Worm (Caenorhabditis elegans) whole organism, late embryonic: ENCODE results near the gene got-2.2.

Experiments
- K02D7.2 ChIP-seq: sonication (generic microtip); optimal IDR thresholded peaks from 2 replicates; lab custom pipeline; 2017; ENCODE audit warnings: mild to moderate bottlenecking, missing genetic modification characterization, missing compliant biosample characterization
- T23F11.4 ChIP-seq: fragments of 200-800 bp; sonication (Bioruptor generic); optimal IDR thresholded peaks from 2 replicates; lab custom pipeline; 2018; ENCODE audit warnings: mild to moderate bottlenecking, missing genetic modification characterization, missing compliant biosample characterization
- Y22D7AL.16 ChIP-seq: sonication (generic microtip); optimal IDR thresholded peaks from 2 replicates; lab custom pipeline; 2016; ENCODE audit warnings: missing genetic modification characterization, missing compliant biosample characterization
- ama-1 ChIP-seq: fragments of 150-350 bp; optimal IDR thresholded peaks from 2 replicates; lab custom pipeline; 2014
- ceh-14 ChIP-seq: sonication (generic microtip); optimal IDR thresholded peaks from 2 replicates; lab custom pipeline; 2016; ENCODE audit warnings: missing genotype, missing genetic modification characterization, missing compliant biosample characterization
- ceh-2 ChIP-seq: sonication (generic microtip); optimal IDR thresholded peaks from 2 replicates; lab custom pipeline; 2016; ENCODE audit warnings: missing genotype, missing genetic modification characterization, missing compliant biosample characterization
- ceh-30 ChIP-seq: fragments of 150-350 bp; optimal IDR thresholded peaks from 2 replicates; lab custom pipeline; 2014; ENCODE audit warnings: missing biosample characterization, missing genetic modification characterization
- ceh-31 ChIP-seq: sonication (generic microtip); optimal IDR thresholded peaks from 2 replicates; lab custom pipeline; 2016; ENCODE audit warnings: missing genetic modification characterization, missing compliant biosample characterization
- ceh-45 ChIP-seq: fragments of 200-800 bp; sonication (Bioruptor generic); IDR thresholded peaks from 2 replicates; pipeline ENCODE4 v1.3.6; 2022; ENCODE audit warnings: missing genetic modification reagents, missing genetic modification characterization, missing compliant biosample characterization
- che-1 ChIP-seq: sonication (generic microtip); optimal IDR thresholded peaks from 2 replicates; lab custom pipeline; 2016; ENCODE audit warnings: mild to moderate bottlenecking, missing genetic modification characterization, missing compliant biosample characterization
- dmd-4 ChIP-seq: sonication (generic microtip); optimal IDR thresholded peaks from 2 replicates; lab custom pipeline; 2016; ENCODE audit warnings: borderline replicate concordance, missing genetic modification characterization, missing compliant biosample characterization
- elt-2 ChIP-seq: sonication (generic microtip); optimal IDR thresholded peaks from 2 replicates; lab custom pipeline; 2016; ENCODE audit warnings: missing genetic modification reagents, missing genetic modification characterization, missing compliant biosample characterization
- elt-4 ChIP-seq: sonication (generic microtip); optimal IDR thresholded peaks from 2 replicates; lab custom pipeline; 2016; ENCODE audit warnings: missing genetic modification characterization, missing compliant biosample characterization
- ets-4 ChIP-seq: sonication (generic microtip); optimal IDR thresholded peaks from 2 replicates; lab custom pipeline; 2016; ENCODE audit warnings: missing genetic modification characterization, missing compliant biosample characterization
- fkh-6 ChIP-seq: sonication (generic microtip); optimal IDR thresholded peaks from 2 replicates; lab custom pipeline; 2016; ENCODE audit warnings: missing genetic modification characterization, missing compliant biosample characterization
- hlh-13 ChIP-seq: fragments of 200-800 bp; sonication (Bioruptor generic); optimal IDR thresholded peaks from 2 replicates; lab custom pipeline; 2018; ENCODE audit warnings: mild to moderate bottlenecking, missing genetic modification characterization, missing compliant biosample characterization
- hlh-8 ChIP-seq: sonication (generic microtip); optimal IDR thresholded peaks from 2 replicates; lab custom pipeline; 2016; ENCODE audit warnings: missing genotype, missing genetic modification characterization, missing compliant biosample characterization
- lim-6 ChIP-seq: sonication (generic microtip); optimal IDR thresholded peaks from 2 replicates; lab custom pipeline; 2016; ENCODE audit warnings: missing genetic modification characterization, missing compliant biosample characterization
- lin-11 ChIP-seq: fragments of 200-800 bp; sonication (Bioruptor generic); optimal IDR thresholded peaks from 2 replicates; lab custom pipeline; 2018; ENCODE audit warnings: mild to moderate bottlenecking, missing genetic modification characterization, missing compliant biosample characterization
- nhr-11 ChIP-seq: fragments of 150-350 bp; optimal IDR thresholded peaks from 2 replicates; lab custom pipeline; 2014; ENCODE audit warnings: missing biosample characterization, missing genetic modification characterization
- nhr-232 ChIP-seq: sonication (generic microtip); optimal IDR thresholded peaks from 2 replicates; lab custom pipeline; 2016; ENCODE audit warnings: missing genetic modification characterization, missing compliant biosample characterization
- npax-4 ChIP-seq: sonication (generic microtip); optimal IDR thresholded peaks from 2 replicates; lab custom pipeline; 2016; ENCODE audit warnings: missing genetic modification characterization, missing compliant biosample characterization
- pag-3 ChIP-seq: sonication (generic microtip); optimal IDR thresholded peaks from 2 replicates; lab custom pipeline; 2016; ENCODE audit warnings: missing compliant biosample characterization, missing genetic modification characterization, borderline replicate concordance
- pat-9 ChIP-seq: fragments of 200-800 bp; sonication (Bioruptor generic); optimal IDR thresholded peaks from 2 replicates; lab custom pipeline; 2018; ENCODE audit warnings: mild to moderate bottlenecking, missing genetic modification characterization, moderate library complexity, missing compliant biosample characterization
- pha-2 ChIP-seq: sonication (generic microtip); optimal IDR thresholded peaks from 2 replicates; lab custom pipeline; 2017; ENCODE audit warnings: mild to moderate bottlenecking, missing genetic modification characterization, missing compliant biosample characterization
- pha-4 ChIP-seq: fragments of 150-350 bp; optimal IDR thresholded peaks from 2 replicates; lab custom pipeline; 2018; ENCODE audit warnings: missing biosample characterization, missing genetic modification reagents, missing genetic modification characterization
- pqm-1 ChIP-seq: sonication (generic microtip); optimal IDR thresholded peaks from 2 replicates; lab custom pipeline; 2016; ENCODE audit warnings: missing genetic modification characterization, missing compliant biosample characterization
- ref-2 ChIP-seq: sonication (generic microtip); optimal IDR thresholded peaks from 2 replicates; lab custom pipeline; 2016; ENCODE audit warnings: missing genetic modification characterization, missing compliant biosample characterization
- rnt-1 ChIP-seq: sonication (generic microtip); optimal IDR thresholded peaks from 2 replicates; lab custom pipeline; 2016; ENCODE audit warnings: missing genetic modification characterization, missing compliant biosample characterization
- sdc-2 ChIP-seq: sonication (generic microtip); optimal IDR thresholded peaks from 2 replicates; lab custom pipeline; 2016; ENCODE audit warnings: missing genotype, missing genetic modification characterization, missing compliant biosample characterization
- sox-2 ChIP-seq: fragments of 200-800 bp; sonication (Bioruptor generic); IDR thresholded peaks from 2 replicates; pipeline ENCODE4 v1.3.6; 2022; ENCODE audit warnings: missing genetic modification reagents, missing genetic modification characterization, missing compliant biosample characterization
- syd-9 ChIP-seq: sonication (generic microtip); optimal IDR thresholded peaks from 2 replicates; lab custom pipeline; 2016; ENCODE audit warnings: mild to moderate bottlenecking, missing genetic modification characterization, moderate library complexity, missing compliant biosample characterization
- tbx-2 ChIP-seq: sonication (generic microtip); optimal IDR thresholded peaks from 2 replicates; lab custom pipeline; 2016; ENCODE audit warnings: missing genetic modification characterization, missing compliant biosample characterization
- tbx-7 ChIP-seq: sonication (generic microtip); optimal IDR thresholded peaks from 2 replicates; lab custom pipeline; 2016; ENCODE audit warnings: missing genotype, missing genetic modification characterization, missing compliant biosample characterization
- unc-3 ChIP-seq, 2 experiments: fragments of 200-800 bp in 1 of 2; sonication (Bioruptor generic) in 1 of 2; sonication (generic microtip) in 1 of 2; conservative IDR thresholded peaks in 1 of 2; optimal IDR thresholded peaks in 1 of 2; 2 replicates each; pipeline versions ENCODE4 v1.3.6 to Lab custom; 2016 to 2022; ENCODE audit warnings: missing compliant biosample characterization in 2 of 2, missing genetic modification characterization in 2 of 2, missing genetic modification reagents in 1 of 2
- unc-42 ChIP-seq: sonication (generic microtip); optimal IDR thresholded peaks from 2 replicates; lab custom pipeline; 2016; ENCODE audit warnings: missing genotype, missing genetic modification characterization, missing compliant biosample characterization
- unc-55 ChIP-seq: sonication (generic microtip); optimal IDR thresholded peaks from 2 replicates; lab custom pipeline; 2017; ENCODE audit warnings: missing biosample characterization, missing genetic modification reagents, missing genetic modification characterization
- zip-5 ChIP-seq: sonication (generic microtip); optimal IDR thresholded peaks from 2 replicates; lab custom pipeline; 2016; ENCODE audit warnings: missing genetic modification characterization, missing compliant biosample characterization
- ztf-16 ChIP-seq: sonication (generic microtip); optimal IDR thresholded peaks from 2 replicates; lab custom pipeline; 2017; ENCODE audit warnings: missing genetic modification characterization, missing compliant biosample characterization

The got-2.2 gene

DNA sequence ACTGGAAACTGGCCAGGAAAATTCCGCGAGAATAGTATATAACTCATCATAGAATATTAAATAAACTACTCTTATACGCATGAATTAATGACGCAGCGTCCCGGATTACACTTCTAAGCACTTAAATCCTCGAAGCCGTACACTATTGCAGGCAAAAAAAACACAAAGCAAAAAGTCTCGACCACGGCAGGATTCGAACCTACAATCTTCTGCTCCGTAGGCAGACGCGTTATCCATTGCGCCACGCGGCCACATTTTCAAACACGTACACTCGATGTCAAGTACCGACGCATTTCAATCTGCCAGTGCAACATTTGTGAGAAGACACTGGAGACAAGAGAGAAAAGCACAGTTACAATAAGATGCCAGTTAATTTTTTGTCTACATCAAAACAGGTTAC lies 20.9 kb upstream of the got-2.2 start (continued):
- TF ChIP-seq pag-3 (tag; lab: Kevin White, UChicago) (no peak), pat-9 (peak; percentile 12), unc-42 (tag; lab: Kevin White, UChicago) (no peak), nhr-11 (tag; lab: Kevin White, UChicago) (no peak), pha-2 (tag; lab: Kevin White, UChicago) (no peak), tbx-7 (tag; lab: Kevin White, UChicago) (no peak), pqm-1 (no peak), che-1 (tag; lab: Kevin White, UChicago) (peak; percentile 62), syd-9 (tag; lab: Kevin White, UChicago) (peak; percentile 52), T23F11.4 (peak; percentile 53), sox-2 (no peak), ceh-14 (tag; lab: Kevin White, UChicago) (peak; percentile 45), K02D7.2 (tag; lab: Kevin White, UChicago) (no peak), unc-55 (no peak), ceh-2 (tag; lab: Kevin White, UChicago) (no peak), pha-4 (tag; lab: Kevin White, UChicago) (no peak), dmd-4 (tag; lab: Kevin White, UChicago) (no peak), elt-4 (tag; lab: Kevin White, UChicago) (no peak), ama-1 (lab: Kevin White, UChicago) (no peak), elt-2 (tag; lab: Kevin White, UChicago) (peak; percentile 36), lin-11 (tag; lab: Kevin White, UChicago) (peak; percentile 35), fkh-6 (tag; lab: Kevin White, UChicago) (peak; percentile 2), zip-5 (tag; lab: Kevin White, UChicago) (no peak), ceh-30 (tag; lab: Kevin White, UChicago) (no peak), sdc-2 (tag; lab: Kevin White, UChicago) (peak; percentile 33), nhr-232 (tag; lab: Kevin White, UChicago) (no peak), lim-6 (tag; lab: Kevin White, UChicago) (no peak), unc-3 (GFP tag; conservative IDR thresholded peaks at IDR 0.05; lab: Robert Waterston, UW) (0 out of 2 replicates have a peak, but pooled peaks have one; percentile 18), unc-3 (tag; optimal IDR thresholded peaks at IDR 0.05; lab: Kevin White, UChicago) (no peak), tbx-2 (tag; lab: Kevin White, UChicago) (peak; percentile 36), npax-4 (no peak), ceh-31 (tag; lab: Kevin White, UChicago) (no peak), Y22D7AL.16 (tag; lab: Kevin White, UChicago) (no peak), ets-4 (no peak), ztf-16 (tag; lab: Kevin White, UChicago) (peak; percentile 22), ceh-45 (peak; percentile 53; the same call in 1 of the 2 replicates)

DNA sequence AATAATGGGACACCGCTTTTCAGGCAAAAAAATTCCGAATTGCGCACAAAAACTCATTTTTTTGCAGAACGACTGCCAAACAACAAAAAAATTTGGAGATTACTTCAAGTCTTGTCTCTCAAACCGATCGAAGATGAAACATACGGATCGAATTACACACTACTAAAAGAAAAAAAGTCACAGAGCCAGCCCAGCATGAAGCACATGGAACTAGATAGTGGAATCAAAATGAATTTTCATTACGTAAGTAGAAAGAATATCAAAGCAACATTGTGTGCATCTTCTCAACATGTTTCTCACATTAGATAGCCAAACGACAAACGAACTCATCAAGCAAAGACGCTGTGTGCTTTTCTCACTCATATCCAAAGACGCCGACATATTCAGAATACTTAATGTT lies 19.7 kb upstream of the got-2.2 start:
- no peak for TF ChIP-seq rnt-1 (tag; lab: Kevin White, UChicago)
- no peak for TF ChIP-seq pqm-1
- TF ChIP-seq ceh-2 (tag; lab: Kevin White, UChicago), result no peak
- no peak for TF ChIP-seq pag-3 (tag; lab: Kevin White, UChicago)
- no peak for TF ChIP-seq elt-2 (tag; lab: Kevin White, UChicago)
- no peak for TF ChIP-seq ama-1 (lab: Kevin White, UChicago)
- no peak for TF ChIP-seq ceh-45
- TF ChIP-seq nhr-232 (tag; lab: Kevin White, UChicago), result no peak
- TF ChIP-seq hlh-13, result no peak
- no peak for TF ChIP-seq npax-4
- no peak for TF ChIP-seq ref-2 (tag; lab: Kevin White, UChicago)
- TF ChIP-seq ceh-30 (tag; lab: Kevin White, UChicago), result no peak
- TF ChIP-seq K02D7.2 (tag; lab: Kevin White, UChicago), result no peak
- no peak for TF ChIP-seq ztf-16 (tag; lab: Kevin White, UChicago)
- TF ChIP-seq elt-4 (tag; lab: Kevin White, UChicago), result no peak
- TF ChIP-seq, all 69 proteins: peak for 0

- no peak for TF ChIP-seq ztf-16 (tag; lab: Kevin White, UChicago)
- TF ChIP-seq hlh-8 (tag; lab: Kevin White, UChicago), result peak; percentile 7
- TF ChIP-seq unc-55, result peak; percentile 95
- TF ChIP-seq sdc-2 (tag; lab: Kevin White, UChicago), result peak; percentile 6
- TF ChIP-seq rnt-1 (tag; lab: Kevin White, UChicago), result peak; percentile 11
Measured at ce11 chrX:6224841-6225240, 15.9 kb upstream of the got-2.2 start.
